Fruit fly (Drosophila melanogaster): ENCODE results near the gene CG42264.

Gene CG42264

dm6 chrX:5724744-5725185 is 51.7 kb downstream of the CG42264 start (continued):
- peak; percentile 46 for TF ChIP-seq phol (tag; optimal IDR thresholded peaks at IDR 0.05)
- TF ChIP-seq CG8765 (GFP tag; IDR thresholded peaks at IDR 0.05) = peak; percentile 37; the same call in 1 of the 2 replicates
- no peak for TF ChIP-seq Hand (GFP tag; optimal IDR thresholded peaks at IDR 0.05)
- TF ChIP-seq CG3847 (GFP tag; IDR thresholded peaks at IDR 0.05) = no peak
- TF ChIP-seq CG34376 (GFP tag; optimal IDR thresholded peaks at IDR 0.05) = no peak
- peak in 1 of 2 experiments; percentile 7 for TF ChIP-seq crp (GFP tag; optimal IDR thresholded peaks at IDR 0.05)
- peak; percentile 43 for TF ChIP-seq CG10209 (GFP tag; optimal IDR thresholded peaks at IDR 0.05)
- peak; percentile 6; the same call in 1 of the 3 replicates for TF ChIP-seq CG11456 (GFP tag; IDR thresholded peaks at IDR 0.05)
- no peak for TF ChIP-seq chinmo (GFP tag; IDR thresholded peaks at IDR 0.05; ENCODE audit: partially characterized antibody)
- TF ChIP-seq CG8290 (GFP tag; optimal IDR thresholded peaks at IDR 0.05) = no peak
- TF ChIP-seq CG8290 (tag; optimal IDR thresholded peaks at IDR 0.05) = peak in 1 of 2 experiments; percentile 76
- peak; percentile 64 for TF ChIP-seq gsb-n (tag; optimal IDR thresholded peaks at IDR 0.05)
- TF ChIP-seq CG11723 (GFP tag; optimal IDR thresholded peaks at IDR 0.05) = peak; percentile 49
- no peak for TF ChIP-seq CG17912 (GFP tag; optimal IDR thresholded peaks at IDR 0.05)
- peak; percentile 16 for TF ChIP-seq CG17568 (GFP tag; optimal IDR thresholded peaks at IDR 0.05)
- TF ChIP-seq Vsx1 (GFP tag; optimal IDR thresholded peaks at IDR 0.05) = peak; percentile 21
- peak; percentile 55 for TF ChIP-seq Ptx1 (GFP tag; IDR thresholded peaks at IDR 0.05)
- no peak for TF ChIP-seq odd (GFP tag; optimal IDR thresholded peaks at IDR 0.05)
- TF ChIP-seq Fer2 (tag; optimal IDR thresholded peaks at IDR 0.05) = no peak
- TF ChIP-seq CG17359 (tag; optimal IDR thresholded peaks at IDR 0.05) = peak; percentile 64
- no peak for TF ChIP-seq yki (optimal IDR thresholded peaks at IDR 0.05)
- TF ChIP-seq sug (tag; optimal IDR thresholded peaks at IDR 0.05) = no peak
- no peak for TF ChIP-seq CG34224 (GFP tag; IDR thresholded peaks at IDR 0.05; ENCODE audit: partially characterized antibody)
- TF ChIP-seq Stat92E (GFP tag; optimal IDR thresholded peaks at IDR 0.05) = no peak
- peak; percentile 91 for TF ChIP-seq Ets65A (GFP tag)
- TF ChIP-seq CG17328 (GFP tag; IDR thresholded peaks at IDR 0.05) = no peak; the same call in none of the 2 replicates
- peak; percentile 19 for TF ChIP-seq Hr3 (GFP tag; optimal IDR thresholded peaks at IDR 0.05)
- TF ChIP-seq sim (GFP tag; IDR thresholded peaks at IDR 0.05) = no peak
- TF ChIP-seq trh (GFP tag; optimal IDR thresholded peaks at IDR 0.05) = no peak
- TF ChIP-seq Asciz (GFP tag; optimal IDR thresholded peaks at IDR 0.05) = peak; percentile 70
- peak; percentile 23 for TF ChIP-seq CTCF (GFP tag; optimal IDR thresholded peaks at IDR 0.05)
- peak; percentile 24 for TF ChIP-seq CG7271 (tag; optimal IDR thresholded peaks at IDR 0.05)
- no peak for TF ChIP-seq abd-A (tag; optimal IDR thresholded peaks at IDR 0.05)
- TF ChIP-seq pan (optimal IDR thresholded peaks at IDR 0.05) = no peak
- peak in 1 of 2 experiments; percentile 55 for TF ChIP-seq pan (GFP tag; optimal IDR thresholded peaks at IDR 0.05 in 1 of 2, IDR thresholded peaks at IDR 0.05 in 1 of 2)
- peak; percentile 1 for TF ChIP-seq CG1647 (GFP tag; optimal IDR thresholded peaks at IDR 0.05)
- no peak for TF ChIP-seq CG4282 (GFP tag; optimal IDR thresholded peaks at IDR 0.05)
- no peak for TF ChIP-seq pho (GFP tag; optimal IDR thresholded peaks at IDR 0.05)
- TF ChIP-seq CG18764 (GFP tag; optimal IDR thresholded peaks at IDR 0.05) = no peak
- TF ChIP-seq tgo (GFP tag; IDR thresholded peaks at IDR 0.05) = peak; percentile 38; the same call in 1 of the 3 replicates
- peak in 1 of 2 experiments; percentile 42 for TF ChIP-seq eve (GFP tag; optimal IDR thresholded peaks at IDR 0.05)
- TF ChIP-seq Rx (GFP tag; IDR thresholded peaks at IDR 0.05) = peak; percentile 67
- TF ChIP-seq maf-S (GFP tag; optimal IDR thresholded peaks at IDR 0.05) = no peak
- no peak for TF ChIP-seq Dp (GFP tag; optimal IDR thresholded peaks at IDR 0.05)
- no peak for TF ChIP-seq CG10565 (GFP tag; optimal IDR thresholded peaks at IDR 0.05)
- peak; percentile 32 for TF ChIP-seq D19A (tag; optimal IDR thresholded peaks at IDR 0.05)
- TF ChIP-seq NC2β (GFP tag; optimal IDR thresholded peaks at IDR 0.05) = no peak
- no peak for TF ChIP-seq HLH4C (GFP tag; IDR thresholded peaks at IDR 0.05; ENCODE audit: partially characterized antibody)
- no peak for TF ChIP-seq Bgb (GFP tag; IDR thresholded peaks at IDR 0.05; ENCODE audit: partially characterized antibody)
- peak; percentile 44 for TF ChIP-seq tap (tag; optimal IDR thresholded peaks at IDR 0.05)
- TF ChIP-seq cato (GFP tag; optimal IDR thresholded peaks at IDR 0.05; ENCODE audit: borderline replicate concordance) = peak; percentile 20
